Worm (Caenorhabditis elegans): ENCODE data around the gene wdr-37.
A peak's percentile ranks its signal among the peaks of the same experiment; 100 is the strongest.

The wdr-37 gene

DNA sequence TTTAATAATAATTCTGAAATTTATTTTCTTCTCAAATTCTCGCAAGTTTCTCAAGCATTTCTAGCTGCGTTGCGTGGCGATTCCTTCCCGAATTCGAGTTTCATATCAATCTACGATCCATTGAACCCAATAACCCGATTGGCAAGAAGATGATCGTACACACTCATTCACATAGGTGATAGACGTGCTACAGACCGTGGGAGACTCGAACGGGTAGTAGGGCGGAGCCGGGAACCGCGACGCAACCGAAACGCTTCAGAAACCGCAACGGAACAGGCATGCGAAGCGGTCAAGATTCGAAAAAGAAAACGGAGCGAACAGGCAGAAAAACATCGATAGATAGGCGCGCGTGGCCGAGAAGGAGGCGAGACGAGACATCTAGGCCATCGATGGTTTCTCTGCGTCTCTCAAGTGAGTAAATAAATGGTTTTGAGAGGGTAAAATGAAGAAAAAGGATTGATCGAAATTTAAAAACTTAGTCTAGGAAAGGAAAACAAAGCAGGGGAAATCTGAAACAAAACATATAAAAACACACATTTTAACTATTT is 3.7 kb upstream of the wdr-37 start, which contains the start of gene madf-11:
TSS of gene madf-11 (minus strand) at position 51 of the 548 bp plus-strand sequence.
- TF ChIP-seq arid-1 (GFP tag; conservative IDR thresholded peaks at IDR 0.05) (peak; percentile 64; the same call in 1 of the 2 replicates), tag-97 (GFP tag; IDR thresholded peaks at IDR 0.05) (no peak), nhr-77 (tag; optimal IDR thresholded peaks at IDR 0.05) (peak; percentile 82), dpl-1 (GFP tag; optimal IDR thresholded peaks at IDR 0.05) (peak; percentile 74), hif-1 (tag; optimal IDR thresholded peaks at IDR 0.05) (peak in 1 of 2 experiments; percentile 90), F26F4.8 (GFP tag; conservative IDR thresholded peaks at IDR 0.05) (no peak), ZK337.2 (GFP tag; IDR thresholded peaks at IDR 0.05) (peak; percentile 22; the same call in 1 of the 2 replicates), ceh-20 (GFP tag; IDR thresholded peaks at IDR 0.05) (0 out of 2 replicates have a peak, but pooled peaks have one; percentile 41), vab-7 (GFP tag; IDR thresholded peaks at IDR 0.05) (0 out of 2 replicates have a peak, but pooled peaks have one; percentile 26), daf-16 (GFP tag; optimal IDR thresholded peaks at IDR 0.05) (no peak), daf-16 (tag; optimal IDR thresholded peaks at IDR 0.05) (peak; percentile 62), lin-15B (tag; optimal IDR thresholded peaks at IDR 0.05) (peak; percentile 41), unc-62 (GFP tag; optimal IDR thresholded peaks at IDR 0.05 in 1 of 2) (peak in 1 of 2 experiments; percentile 98), unc-62 (tag; optimal IDR thresholded peaks at IDR 0.05) (no peak), set-16 (GFP tag; IDR thresholded peaks at IDR 0.05) (peak; percentile 60), egl-27 (tag; optimal IDR thresholded peaks at IDR 0.05) (no peak), nhr-28 (tag; optimal IDR thresholded peaks at IDR 0.05) (peak; percentile 77), daf-8 (GFP tag; IDR thresholded peaks at IDR 0.05) (no peak), lsy-2 (tag; optimal IDR thresholded peaks at IDR 0.05) (peak in 1 of 2 experiments; percentile 82), dve-1 (tag; optimal IDR thresholded peaks at IDR 0.05; ENCODE audit: insufficient read depth) (peak; percentile 78), nhr-11 (tag; optimal IDR thresholded peaks at IDR 0.05) (peak; percentile 45), D1046.2 (GFP tag; IDR thresholded peaks at IDR 0.05) (0 out of 2 replicates have a peak, but pooled peaks have one; percentile 23), tra-1 (GFP tag; IDR thresholded peaks at IDR 0.05) (0 out of 2 replicates have a peak, but pooled peaks have one; percentile 12), nhr-76 (tag; optimal IDR thresholded peaks at IDR 0.05) (no peak), mdl-1 (tag; optimal IDR thresholded peaks at IDR 0.05) (peak in 1 of 2 experiments; percentile 70), aha-1 (tag) (peak; percentile 99), mxl-3 (GFP tag; optimal IDR thresholded peaks at IDR 0.05) (peak; percentile 79), unc-130 (GFP tag; optimal IDR thresholded peaks at IDR 0.05) (peak; percentile 7), fkh-10 (GFP tag; optimal IDR thresholded peaks at IDR 0.05) (peak; percentile 83), dmd-8 (GFP tag; IDR thresholded peaks at IDR 0.05) (no peak), egl-43 (GFP tag; IDR thresholded peaks at IDR 0.05) (no peak; the same call in 1 of the 2 replicates), gei-8 (GFP tag; optimal IDR thresholded peaks at IDR 0.05) (no peak), F49E8.2 (tag; optimal IDR thresholded peaks at IDR 0.05; ENCODE audit: borderline replicate concordance) (no peak), madf-9 (GFP tag; conservative IDR thresholded peaks at IDR 0.05) (0 out of 2 replicates have a peak, but pooled peaks have one; percentile 44), spr-3 (GFP tag; optimal IDR thresholded peaks at IDR 0.05) (no peak), zag-1 (tag; optimal IDR thresholded peaks at IDR 0.05) (no peak), lin-29 (GFP tag; IDR thresholded peaks at IDR 0.05) (no peak), F37D6.2 (tag; optimal IDR thresholded peaks at IDR 0.05) (no peak), daf-19 (GFP tag; conservative IDR thresholded peaks at IDR 0.05) (no peak), rbr-2 (tag; optimal IDR thresholded peaks at IDR 0.05) (peak; percentile 73), lim-7 (GFP tag; IDR thresholded peaks at IDR 0.05) (no peak), dmd-6 (GFP tag; IDR thresholded peaks at IDR 0.05) (peak; percentile 62), Y48G9A.11 (GFP tag; IDR thresholded peaks at IDR 0.05) (no peak), mes-2 (tag; optimal IDR thresholded peaks at IDR 0.05; ENCODE audit: poor library complexity, severe bottlenecking) (peak; percentile 96), hmg-1.1 (GFP tag; IDR thresholded peaks at IDR 0.05) (peak; percentile 71), nhr-6 (tag; optimal IDR thresholded peaks at IDR 0.05) (peak; percentile 69), hlh-11 (tag; optimal IDR thresholded peaks at IDR 0.05) (peak; percentile 74), nhr-10 (tag; optimal IDR thresholded peaks at IDR 0.05) (no peak), mdt-29 (GFP tag; IDR thresholded peaks at IDR 0.05) (no peak), ceh-32 (tag; optimal IDR thresholded peaks at IDR 0.05; ENCODE audit: poor library complexity) (no peak), ceh-62 (tag; optimal IDR thresholded peaks at IDR 0.05) (no peak)
